Fruit fly (Drosophila melanogaster) whole organism, adult: ENCODE data around the gene Plp.

ENCODE experiments used
- CG14711 ChIP-seq: fragments of 200-800 bp; sonication (Bioruptor generic); optimal IDR thresholded peaks from 2 replicates; lab custom pipeline; 2018; ENCODE audit warnings: missing biosample characterization, mild to moderate bottlenecking, missing genetic modification characterization, moderate library complexity
- Clk ChIP-seq: fragments of 200-800 bp; sonication (Bioruptor generic); optimal IDR thresholded peaks from 2 replicates; lab custom pipeline; 2017; ENCODE audit warnings: missing biosample characterization, missing genetic modification characterization
- Hr96 ChIP-seq: fragments of 200-800 bp; sonication (Bioruptor generic); optimal IDR thresholded peaks from 2 replicates; lab custom pipeline; 2016; ENCODE audit warnings: missing biosample characterization, missing genetic modification characterization
- cnc ChIP-seq, 2 experiments: fragments of >200 bp; optimal IDR thresholded peaks; 2 replicates each; lab custom pipeline; 2017
- pad ChIP-seq: fragments of 200-800 bp; sonication (Bioruptor generic); optimal IDR thresholded peaks from 3 replicates; lab custom pipeline; 2017; ENCODE audit warnings: missing biosample characterization, missing genetic modification characterization, mild to moderate bottlenecking, moderate library complexity, missing genetic modification reagents

DNA sequence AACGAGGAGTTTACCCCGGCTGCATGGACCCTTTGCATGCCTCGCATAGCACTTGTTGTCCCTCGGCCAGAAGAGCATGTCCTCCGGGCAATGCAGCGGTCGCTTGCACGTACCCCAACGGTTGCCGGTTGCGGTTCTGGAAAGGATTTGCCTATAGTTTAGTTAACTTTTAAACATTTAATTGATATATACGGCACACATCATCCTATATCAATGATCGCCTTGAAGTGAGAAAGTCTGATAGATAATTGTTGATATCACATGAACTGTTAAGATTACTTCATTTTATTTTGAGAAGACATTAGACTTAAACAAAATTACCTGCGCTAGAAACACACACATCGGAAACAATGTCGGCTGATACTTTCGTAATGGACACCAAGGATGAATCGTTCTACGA is 26.7 kb upstream of the Plp start, which contains the start of gene CG32847:
- TF ChIP-seq CG14711 (tag; lab: Kevin White, UChicago) = no peak
- TF ChIP-seq Clk (GFP tag; lab: Kevin White, UChicago) = no peak
- no peak for TF ChIP-seq Hr96 (GFP tag; lab: Kevin White, UChicago)
- no peak for TF ChIP-seq pad
- TF ChIP-seq cnc (optimal IDR thresholded peaks at IDR 0.05; lab: Kevin White, UChicago) = no peak
